Fruit fly (Drosophila melanogaster) whole organism, embryonic: ENCODE data around the gene CG18095.

Source experiments
- CG10209 ChIP-seq: fragments of 200-800 bp; sonication (Bioruptor generic); optimal IDR thresholded peaks from 3 replicates; lab custom pipeline; 2017; ENCODE audit warnings: missing biosample characterization, mild to moderate bottlenecking, missing genetic modification characterization, missing genetic modification reagents
- CG11398 ChIP-seq: fragments of 200-800 bp; sonication (Bioruptor generic); optimal IDR thresholded peaks from 2 replicates; lab custom pipeline; 2016; ENCODE audit warnings: missing biosample characterization, missing genetic modification characterization
- CG12219 ChIP-seq: fragments of 200-800 bp; sonication (Bioruptor generic); optimal IDR thresholded peaks from 3 replicates; lab custom pipeline; 2018; ENCODE audit warnings: missing biosample characterization, mild to moderate bottlenecking, missing genetic modification characterization
- CG13624 ChIP-seq: fragments of 200-800 bp; sonication (Bioruptor generic); optimal IDR thresholded peaks from 2 replicates; lab custom pipeline; 2016; ENCODE audit warnings: missing biosample characterization, missing genetic modification characterization
- CG15696 ChIP-seq: fragments of 200-800 bp; sonication (Bioruptor generic); optimal IDR thresholded peaks from 2 replicates; lab custom pipeline; 2019; ENCODE audit warnings: missing biosample characterization, mild to moderate bottlenecking, missing genetic modification characterization, moderate library complexity
- CG16815 ChIP-seq: fragments of 200-800 bp; sonication (Bioruptor generic); optimal IDR thresholded peaks from 3 replicates; lab custom pipeline; 2017; ENCODE audit warnings: missing biosample characterization, mild to moderate bottlenecking, missing genetic modification characterization
- CG1832 ChIP-seq: fragments of 200-800 bp; sonication (Bioruptor generic); optimal IDR thresholded peaks from 2 replicates; lab custom pipeline; 2017; ENCODE audit warnings: missing biosample characterization, mild to moderate bottlenecking, missing genetic modification characterization, inconsistent platforms
- CG18619 ChIP-seq: fragments of 200-800 bp; sonication (Bioruptor generic); optimal IDR thresholded peaks from 3 replicates; lab custom pipeline; 2017; ENCODE audit warnings: missing biosample characterization, mild to moderate bottlenecking, missing genetic modification characterization
- CG2120 ChIP-seq: fragments of 200-800 bp; sonication (Bioruptor generic); optimal IDR thresholded peaks from 3 replicates; lab custom pipeline; 2016; ENCODE audit warnings: missing biosample characterization, missing genetic modification characterization
- CG31224 ChIP-seq: fragments of 200-800 bp; sonication (Bioruptor generic); IDR thresholded peaks from 2 replicates; pipeline ENCODE4 v1.3.6; 2022; ENCODE audit warnings: missing biosample characterization, missing genetic modification characterization
- CG31365 ChIP-seq: fragments of 200-800 bp; sonication (Bioruptor generic); optimal IDR thresholded peaks from 2 replicates; lab custom pipeline; 2018; ENCODE audit warnings: missing biosample characterization, mild to moderate bottlenecking, missing genetic modification characterization
- CG33213 ChIP-seq: fragments of 200-800 bp; sonication (Bioruptor generic); optimal IDR thresholded peaks from 3 replicates; lab custom pipeline; 2016; ENCODE audit warnings: missing biosample characterization, missing genetic modification characterization
- CG34376 ChIP-seq: fragments of 200-800 bp; sonication (Bioruptor generic); optimal IDR thresholded peaks from 2 replicates; lab custom pipeline; 2018; ENCODE audit warnings: missing biosample characterization, mild to moderate bottlenecking, missing genetic modification characterization
- CG3847 ChIP-seq: fragments of 200-800 bp; sonication (Bioruptor generic); IDR thresholded peaks from 2 replicates; pipeline ENCODE4 v1.3.6; 2022; ENCODE audit warnings: missing biosample characterization, missing genetic modification characterization
- CG4730 ChIP-seq: fragments of 200-800 bp; sonication (Bioruptor generic); IDR thresholded peaks from 2 replicates; pipeline ENCODE4 v1.3.6; 2022; ENCODE audit warnings: missing biosample characterization, missing genetic modification characterization
- CG6272 ChIP-seq: fragments of 200-800 bp; sonication (Bioruptor generic); IDR thresholded peaks from 2 replicates; pipeline ENCODE4 v1.3.6; 2022; ENCODE audit warnings: missing biosample characterization, missing genetic modification characterization
- CG6765 ChIP-seq: fragments of 200-800 bp; sonication (Bioruptor generic); optimal IDR thresholded peaks from 3 replicates; lab custom pipeline; 2017; ENCODE audit warnings: missing biosample characterization, mild to moderate bottlenecking, missing genetic modification characterization
- CG6791 ChIP-seq: fragments of 200-800 bp; sonication (Bioruptor generic); IDR thresholded peaks from 3 replicates; pipeline ENCODE4 v1.3.6; 2022; ENCODE audit warnings: missing biosample characterization, missing genetic modification characterization; ENCODE audit not compliant: partially characterized antibody
- CG6854 ChIP-seq: fragments of 200-800 bp; sonication (Bioruptor generic); optimal IDR thresholded peaks from 3 replicates; lab custom pipeline; 2017; ENCODE audit warnings: missing biosample characterization, mild to moderate bottlenecking, missing genetic modification characterization
- CG7357 ChIP-seq: fragments of 200-800 bp; sonication (Bioruptor generic); IDR thresholded peaks from 3 replicates; pipeline ENCODE4 v1.3.6; 2022; ENCODE audit warnings: missing biosample characterization, missing genetic modification characterization
- CG8290 ChIP-seq, 3 experiments: fragments of 200-800 bp; sonication (Bioruptor generic); optimal IDR thresholded peaks; 2 replicates each; lab custom pipeline; 2016 to 2019; ENCODE audit warnings: missing biosample characterization in 3 of 3, missing genetic modification characterization in 3 of 3, mild to moderate bottlenecking in 2 of 3, moderate library complexity in 1 of 3
- CG8765 ChIP-seq: fragments of 200-800 bp; sonication (Bioruptor generic); IDR thresholded peaks from 2 replicates; pipeline ENCODE4 v1.3.6; 2022; ENCODE audit warnings: missing biosample characterization, missing genetic modification characterization
- CG8944 ChIP-seq: fragments of 200-800 bp; sonication (Bioruptor generic); optimal IDR thresholded peaks from 3 replicates; lab custom pipeline; 2016; ENCODE audit warnings: missing biosample characterization, missing genetic modification characterization
- CG9215 ChIP-seq: fragments of 200-800 bp; sonication (Bioruptor generic); IDR thresholded peaks from 2 replicates; pipeline ENCODE4 v1.3.6; 2022; ENCODE audit warnings: missing biosample characterization, missing genetic modification characterization
- CTCF ChIP-seq: fragments of 200-800 bp; sonication (Bioruptor generic); optimal IDR thresholded peaks from 2 replicates; lab custom pipeline; 2017; ENCODE audit warnings: missing biosample characterization, mild to moderate bottlenecking, missing genetic modification characterization, moderate library complexity
- Chrac-16 ChIP-seq: fragments of 200-800 bp; sonication (Bioruptor generic); optimal IDR thresholded peaks from 3 replicates; lab custom pipeline; 2016; ENCODE audit warnings: missing biosample characterization, missing genetic modification characterization
- ERR ChIP-seq: fragments of 200-800 bp; sonication (Bioruptor generic); optimal IDR thresholded peaks from 2 replicates; lab custom pipeline; 2016; ENCODE audit warnings: missing biosample characterization, missing genetic modification characterization
- Nf-YC ChIP-seq: fragments of 200-800 bp; optimal IDR thresholded peaks from 3 replicates; lab custom pipeline; 2019; ENCODE audit warnings: missing biosample characterization, mild to moderate bottlenecking, missing genetic modification characterization, moderate library complexity
- TFAM ChIP-seq: fragments of 200-800 bp; sonication (Bioruptor generic); optimal IDR thresholded peaks from 2 replicates; lab custom pipeline; 2017; ENCODE audit warnings: missing biosample characterization, missing genetic modification characterization, inconsistent platforms
- Trl ChIP-seq, 3 experiments: fragments of >200 bp in 2 of 3; fragments of 200-800 bp in 1 of 3; sonication (Bioruptor generic) in 1 of 3; optimal IDR thresholded peaks; 2 replicates in 1 of 3; 3 replicates in 2 of 3; lab custom pipeline; 2016 to 2017; ENCODE audit warnings: missing biosample characterization in 1 of 3, missing genetic modification characterization in 1 of 3
- amos ChIP-seq: fragments of 200-800 bp; sonication (Bioruptor generic); IDR thresholded peaks from 2 replicates; pipeline ENCODE4 v1.3.6; 2022; ENCODE audit warnings: missing biosample characterization, missing genetic modification characterization; ENCODE audit not compliant: partially characterized antibody
- bcd ChIP-seq: fragments of 200-800 bp; sonication (Bioruptor generic); optimal IDR thresholded peaks from 2 replicates; lab custom pipeline; 2017; ENCODE audit warnings: missing biosample characterization, mild to moderate bottlenecking, missing genetic modification characterization
- danr ChIP-seq: fragments of 200-800 bp; sonication (Bioruptor generic); IDR thresholded peaks from 2 replicates; pipeline ENCODE4 v1.3.6; 2022; ENCODE audit warnings: missing biosample characterization, missing genetic modification characterization
- dm ChIP-seq: fragments of 200-800 bp; sonication (Bioruptor generic); optimal IDR thresholded peaks from 3 replicates; lab custom pipeline; 2016; ENCODE audit warnings: missing biosample characterization, missing genetic modification characterization
- eve ChIP-seq, 2 experiments: fragments of >200 bp; optimal IDR thresholded peaks; 2 replicates each; lab custom pipeline; 2017; ENCODE audit warnings: missing biosample characterization in 2 of 2, missing genetic modification characterization in 2 of 2
- fd102C ChIP-seq: fragments of 200-800 bp; sonication (Bioruptor generic); optimal IDR thresholded peaks from 2 replicates; lab custom pipeline; 2018; ENCODE audit warnings: missing biosample characterization, mild to moderate bottlenecking, missing genetic modification characterization, moderate library complexity
- hth ChIP-seq: fragments of >200 bp; optimal IDR thresholded peaks from 2 replicates; lab custom pipeline; 2017; ENCODE audit warnings: inconsistent platforms
- insv ChIP-seq, 2 experiments: fragments of 200-800 bp; sonication (Bioruptor generic); optimal IDR thresholded peaks; 3 replicates each; lab custom pipeline; 2016 to 2018; ENCODE audit warnings: missing biosample characterization in 2 of 2, missing genetic modification characterization in 2 of 2
- mirr ChIP-seq: fragments of 200-800 bp; sonication (Bioruptor generic); optimal IDR thresholded peaks from 3 replicates; lab custom pipeline; 2018; ENCODE audit warnings: missing biosample characterization, mild to moderate bottlenecking, missing genetic modification characterization
- pan ChIP-seq, 4 experiments: fragments of >200 bp in 3 of 4; fragments of 200-800 bp in 1 of 4; sonication (Bioruptor generic) in 1 of 4; optimal IDR thresholded peaks in 3 of 4; IDR thresholded peaks in 1 of 4; 2 replicates each; pipeline versions ENCODE4 v1.3.6 to Lab custom; 2017 to 2022; ENCODE audit warnings: missing biosample characterization in 2 of 4, missing genetic modification characterization in 2 of 4, mixed read lengths in 1 of 4
- pros ChIP-seq: fragments of 200-800 bp; sonication (Bioruptor generic); optimal IDR thresholded peaks from 3 replicates; lab custom pipeline; 2019; ENCODE audit warnings: missing biosample characterization, mild to moderate bottlenecking, missing genetic modification characterization, moderate library complexity
- pum ChIP-seq: fragments of 200-800 bp; sonication (Bioruptor generic); optimal IDR thresholded peaks from 2 replicates; lab custom pipeline; 2016; ENCODE audit warnings: missing biosample characterization, missing genetic modification characterization
- schlank ChIP-seq: fragments of 200-800 bp; sonication (Bioruptor generic); optimal IDR thresholded peaks from 2 replicates; lab custom pipeline; 2018; ENCODE audit warnings: missing biosample characterization, mild to moderate bottlenecking, missing genetic modification characterization
- sisA ChIP-seq: fragments of 200-800 bp; sonication (Bioruptor generic); IDR thresholded peaks from 2 replicates; pipeline ENCODE4 v1.3.6; 2022; ENCODE audit warnings: missing biosample characterization, missing genetic modification characterization
- stc ChIP-seq: fragments of 200-800 bp; sonication (Bioruptor generic); IDR thresholded peaks from 2 replicates; pipeline ENCODE4 v1.3.6; 2022; ENCODE audit warnings: missing biosample characterization, missing genetic modification characterization
- ttk ChIP-seq: fragments of 200-800 bp; sonication (Bioruptor generic); IDR thresholded peaks from 2 replicates; pipeline ENCODE4 v2.1.2; 2022; ENCODE audit warnings: missing biosample characterization, missing genetic modification characterization
- unc-4 ChIP-seq: fragments of 200-800 bp; sonication (Bioruptor generic); IDR thresholded peaks from 2 replicates; pipeline ENCODE4 v1.3.6; 2022; ENCODE audit warnings: missing biosample characterization, missing genetic modification characterization; ENCODE audit not compliant: partially characterized antibody
- unpg ChIP-seq: fragments of 200-800 bp; sonication (Bioruptor generic); optimal IDR thresholded peaks from 3 replicates; lab custom pipeline; 2018; ENCODE audit warnings: missing biosample characterization, mild to moderate bottlenecking, missing genetic modification characterization, moderate library complexity
- vfl ChIP-seq: fragments of 200-800 bp; sonication (Bioruptor generic); optimal IDR thresholded peaks from 2 replicates; lab custom pipeline; 2016; ENCODE audit warnings: missing biosample characterization, missing genetic modification characterization

The CG18095 gene

dm6 chr2L:14022130-14022735, 9.1 kb downstream of the CG18095 start (continued):
- TF ChIP-seq unc-4 (GFP tag; lab: Robert Waterston, UW) (no peak), Nf-YC (tag; lab: Kevin White, UChicago) (peak; percentile 89), CG6791 (GFP tag; lab: Robert Waterston, UW) (no peak), CG6854 (GFP tag; lab: Kevin White, UChicago) (peak; percentile 87), insv (GFP tag; optimal IDR thresholded peaks at IDR 0.05; lab: Kevin White, UChicago) (peak in 1 of 2 experiments; percentile 67), CG6272 (peak; percentile 83), CG9215 (GFP tag; lab: Robert Waterston, UW) (peak; percentile 92), CG15696 (tag; lab: Kevin White, UChicago) (peak; percentile 85), Trl (optimal IDR thresholded peaks at IDR 0.05; lab: Kevin White, UChicago) (no peak), Trl (GFP tag; optimal IDR thresholded peaks at IDR 0.05; lab: Kevin White, UChicago) (no peak), CG10209 (GFP tag; lab: Kevin White, UChicago) (peak; percentile 95), ERR (GFP tag; lab: Kevin White, UChicago) (peak; percentile 10), danr (GFP tag; lab: Robert Waterston, UW) (peak; percentile 82), eve (GFP tag; optimal IDR thresholded peaks at IDR 0.05; lab: Kevin White, UChicago) (peak in 1 of 2 experiments; percentile 58), stc (GFP tag; lab: Robert Waterston, UW) (peak; percentile 93), CG6765 (GFP tag; lab: Kevin White, UChicago) (peak; percentile 95), CG7357 (GFP tag; lab: Robert Waterston, UW) (peak; percentile 83), CG34376 (GFP tag; lab: Kevin White, UChicago) (peak; percentile 3), CTCF (GFP tag; lab: Kevin White, UChicago) (peak; percentile 44), fd102C (no peak), pros (GFP tag; lab: Kevin White, UChicago) (no peak), schlank (tag; lab: Kevin White, UChicago) (peak; percentile 54), CG3847 (peak; percentile 94), mirr (GFP tag; lab: Kevin White, UChicago) (peak; percentile 99), pum (peak; percentile 40), CG4730 (peak; percentile 88), CG8944 (GFP tag; lab: Kevin White, UChicago) (peak; percentile 52), ttk (GFP tag; lab: Robert Waterston, UW) (peak; percentile 89), CG18619 (GFP tag; lab: Kevin White, UChicago) (peak; percentile 93), CG8290 (GFP tag; optimal IDR thresholded peaks at IDR 0.05; lab: Kevin White, UChicago) (peak; percentile 62), CG8290 (tag; optimal IDR thresholded peaks at IDR 0.05; lab: Kevin White, UChicago) (peak in 1 of 2 experiments; percentile 93), CG33213 (peak; percentile 26), vfl (GFP tag; lab: Kevin White, UChicago) (no peak), CG12219 (GFP tag; lab: Kevin White, UChicago) (peak; percentile 51), CG31224 (GFP tag; lab: Robert Waterston, UW) (peak; percentile 48; the same call in 1 of the 2 replicates), CG1832 (GFP tag; lab: Kevin White, UChicago) (no peak), bcd (GFP tag; lab: Kevin White, UChicago) (peak; percentile 93), amos (GFP tag; lab: Robert Waterston, UW) (no peak; the same call in 1 of the 2 replicates), hth (no peak), Chrac-16 (GFP tag; lab: Kevin White, UChicago) (peak; percentile 61), CG2120 (peak; percentile 65), CG31365 (tag; lab: Kevin White, UChicago) (no peak), CG13624 (peak; percentile 63), TFAM (GFP tag; lab: Kevin White, UChicago) (no peak), sisA (peak; percentile 88), CG16815 (GFP tag; lab: Kevin White, UChicago) (peak; percentile 80), pan (optimal IDR thresholded peaks at IDR 0.05; lab: Kevin White, UChicago) (no peak), pan (GFP tag; optimal IDR thresholded peaks at IDR 0.05 in 1 of 2, IDR thresholded peaks at IDR 0.05 in 1 of 2) (peak in 1 of 2 experiments; percentile 93), CG8765 (GFP tag; lab: Robert Waterston, UW) (no peak; the same call in 1 of the 2 replicates), CG11398 (peak; percentile 23), unpg (GFP tag; lab: Kevin White, UChicago) (peak; percentile 97), dm (GFP tag; lab: Kevin White, UChicago) (peak; percentile 41)
